Worm (Caenorhabditis elegans): ENCODE results near the gene F13H8.1.

The F13H8.1 gene

ce11 chrII:6257220-6257877 lies 25.8 kb upstream of the F13H8.1 start:
- TF ChIP-seq W03F9.2 (tag; optimal IDR thresholded peaks at IDR 0.05) (no peak), dao-5 (tag; optimal IDR thresholded peaks at IDR 0.05) (no peak), him-1 (tag; optimal IDR thresholded peaks at IDR 0.05) (no peak)

- no peak for TF ChIP-seq dao-5 (tag; optimal IDR thresholded peaks at IDR 0.05)
- TF ChIP-seq him-1 (tag; optimal IDR thresholded peaks at IDR 0.05), result no peak
- TF ChIP-seq W03F9.2 (tag; optimal IDR thresholded peaks at IDR 0.05), result no peak
These were observed 23.3 kb upstream of the F13H8.1 start, which contains the start of gene F13H8.11 for ce11 chrII:6259867-6260266. TSS of gene F13H8.11 (minus strand) at chrII:6260021.

DNA sequence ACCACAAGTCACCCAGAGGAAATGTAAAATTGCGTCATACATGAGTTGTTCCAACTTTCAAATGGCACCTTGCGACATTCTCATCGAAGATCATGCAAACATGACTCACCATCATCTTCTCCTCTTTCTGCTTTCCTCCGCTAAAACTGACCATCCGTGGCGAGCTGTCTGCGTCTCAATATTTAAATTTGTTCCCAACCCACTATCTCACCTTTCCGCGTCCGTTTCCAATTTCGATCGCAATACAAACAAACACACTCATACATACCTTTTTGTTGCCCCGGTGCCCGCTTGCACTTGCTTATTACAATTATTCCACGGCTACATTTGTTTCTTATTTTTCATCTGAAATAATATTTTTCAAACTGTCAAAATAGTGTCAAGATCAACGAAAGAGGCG lies 22.5 kb upstream of the F13H8.1 start, which contains the start of gene nmgp-1:
TSS of gene nmgp-1 (plus strand) at position 174 of the 400 bp plus-strand sequence.
- TF ChIP-seq him-1 (tag; optimal IDR thresholded peaks at IDR 0.05) (no peak), dao-5 (tag; optimal IDR thresholded peaks at IDR 0.05) (no peak)

DNA sequence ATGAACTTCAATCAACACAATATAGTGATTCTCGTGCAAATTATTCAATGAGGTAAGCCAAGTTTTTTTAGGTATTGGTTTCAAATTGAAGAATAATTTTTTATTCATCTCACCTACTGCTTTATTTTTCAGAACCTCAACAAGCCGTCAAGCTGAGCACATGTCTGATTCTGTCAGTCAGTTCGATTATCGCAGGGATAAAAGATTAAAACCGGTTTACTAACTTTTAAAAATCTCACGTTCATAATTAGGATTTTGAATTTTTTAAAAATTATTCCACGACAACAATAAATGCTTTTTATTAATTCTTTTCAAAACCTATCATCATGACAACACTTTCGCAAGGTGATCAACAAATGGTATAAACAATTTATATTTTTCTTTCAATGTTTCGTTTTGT lies 21.0 kb upstream of the F13H8.1 start, which contains the start of gene F13H8.12:
TSS of gene F13H8.12 (plus strand) at position 301 of the 400 bp plus-strand sequence.
- no peak for TF ChIP-seq W03F9.2 (tag; optimal IDR thresholded peaks at IDR 0.05)
- TF ChIP-seq dao-5 (tag; optimal IDR thresholded peaks at IDR 0.05), result no peak
- no peak for TF ChIP-seq him-1 (tag; optimal IDR thresholded peaks at IDR 0.05)

- no peak for TF ChIP-seq him-1 (tag; optimal IDR thresholded peaks at IDR 0.05)
These were observed 19.5 kb upstream of the F13H8.1 start, which contains the start of gene F13H8.3 for ce11 chrII:6263685-6264084. TSS of gene F13H8.3 (plus strand) at chrII:6263985.

DNA sequence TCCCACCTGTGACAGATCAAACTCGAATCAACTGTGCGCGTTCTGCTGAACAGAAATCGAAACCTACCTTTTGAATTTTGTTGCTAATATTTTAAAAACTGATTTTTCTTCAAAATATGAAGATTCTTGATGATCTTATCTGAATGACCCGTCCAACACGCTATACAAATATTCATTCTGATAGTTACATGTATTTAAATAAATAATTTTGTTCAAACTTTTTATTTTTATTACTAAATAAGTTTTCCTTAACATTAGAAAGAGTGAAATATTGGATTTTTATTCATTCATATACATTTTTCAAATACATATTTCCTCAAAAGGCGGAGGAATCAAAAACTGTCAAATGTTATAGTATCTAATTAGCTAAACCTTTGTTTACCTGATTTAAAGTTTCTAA lies 15.2 kb upstream of the F13H8.1 start, which contains the start of gene F13H8.8:
TSS of gene F13H8.8 (minus strand) at position 101 of the 400 bp plus-strand sequence.
- TF ChIP-seq him-1 (tag; optimal IDR thresholded peaks at IDR 0.05) (no peak), dao-5 (tag; optimal IDR thresholded peaks at IDR 0.05) (no peak), W03F9.2 (tag; optimal IDR thresholded peaks at IDR 0.05) (no peak)

- peak; percentile 29 for TF ChIP-seq W03F9.2 (tag; optimal IDR thresholded peaks at IDR 0.05)
- TF ChIP-seq him-1 (tag; optimal IDR thresholded peaks at IDR 0.05), result no peak
These were observed 13.3 kb upstream of the F13H8.1 start, which contains the start of gene F13H8.2 for ce11 chrII:6269805-6270414. TSS of gene F13H8.2 (plus strand) at chrII:6270364.

DNA sequence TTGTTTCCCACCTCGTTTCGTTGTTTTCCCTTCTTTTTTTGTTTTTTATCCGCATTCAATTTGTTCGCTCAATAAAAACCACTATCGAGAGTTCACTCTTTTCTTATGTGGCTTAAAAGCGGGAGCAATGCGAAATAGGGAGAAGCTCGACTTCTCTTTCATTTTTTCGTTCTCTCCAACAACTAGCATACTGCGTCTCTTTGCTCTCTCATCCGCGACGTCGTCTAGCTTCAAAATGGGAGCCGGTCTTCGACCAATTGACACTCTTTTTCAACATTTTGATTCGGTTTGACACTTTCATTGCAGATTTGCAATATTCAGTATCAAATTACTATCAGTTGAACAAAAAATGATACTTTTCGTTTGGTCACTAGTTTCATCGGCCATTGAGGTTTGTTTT lies 9.3 kb upstream of the F13H8.1 start, which contains the start of gene bpl-1:
TSS of gene bpl-1 (plus strand) at position 301 of the 400 bp plus-strand sequence.
- TF ChIP-seq dao-5 (tag; optimal IDR thresholded peaks at IDR 0.05), result no peak
- TF ChIP-seq W03F9.2 (tag; optimal IDR thresholded peaks at IDR 0.05), result no peak
- no peak for TF ChIP-seq him-1 (tag; optimal IDR thresholded peaks at IDR 0.05)

- TF ChIP-seq W03F9.2 (tag; optimal IDR thresholded peaks at IDR 0.05) (no peak), dao-5 (tag; optimal IDR thresholded peaks at IDR 0.05) (no peak), him-1 (tag; optimal IDR thresholded peaks at IDR 0.05) (no peak)
These were observed 2.2 kb upstream of the F13H8.1 start, which contains the start of gene scly-1 for ce11 chrII:6281002-6281401. TSS of gene scly-1 (minus strand) at chrII:6281102.

DNA sequence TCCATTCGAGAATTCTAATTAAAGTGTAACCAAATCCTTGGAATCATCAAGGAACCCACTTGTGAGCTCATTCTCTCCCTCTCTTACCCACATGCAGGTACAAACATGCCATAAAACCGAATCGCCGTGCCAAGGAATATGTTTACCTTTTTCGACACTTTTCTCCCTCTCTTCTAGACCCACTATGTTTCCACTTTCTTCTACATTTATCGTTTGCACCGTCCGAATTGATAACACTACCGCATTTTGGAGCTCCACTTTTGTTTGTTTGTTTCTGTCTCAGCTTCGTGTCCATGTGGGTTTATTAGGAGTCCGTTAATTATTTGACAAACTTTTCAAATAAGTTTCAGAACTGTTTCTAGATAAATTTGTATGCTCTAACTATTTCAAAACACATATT lies 1.3 kb upstream of the F13H8.1 start:
- no peak for TF ChIP-seq him-1 (tag; optimal IDR thresholded peaks at IDR 0.05)
- no peak for TF ChIP-seq dao-5 (tag; optimal IDR thresholded peaks at IDR 0.05)
- TF ChIP-seq W03F9.2 (tag; optimal IDR thresholded peaks at IDR 0.05), result no peak

DNA sequence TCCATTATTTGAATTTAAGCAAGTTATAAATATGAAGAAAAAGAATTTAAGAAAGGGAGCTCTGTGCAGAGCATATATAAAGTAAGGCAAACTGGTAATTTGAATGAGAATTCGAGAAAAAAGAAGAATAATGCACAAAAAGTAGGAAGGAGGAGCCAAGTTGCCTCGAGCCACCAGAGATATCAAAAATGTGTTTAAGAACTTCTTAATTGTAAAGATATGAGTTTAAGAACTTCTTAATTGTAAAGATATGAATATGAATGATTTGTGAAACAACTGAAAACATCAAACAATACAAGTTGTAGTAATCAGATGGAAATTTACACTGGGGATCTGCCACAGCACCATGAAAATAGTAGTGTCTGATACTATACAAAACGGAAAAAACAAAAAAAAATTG lies 3.7 kb downstream of the F13H8.1 start, which contains the start of gene F13H8.6:
TSS of gene F13H8.6 (minus strand) at position 101 of the 400 bp plus-strand sequence.
- TF ChIP-seq dao-5 (tag; optimal IDR thresholded peaks at IDR 0.05) (no peak), W03F9.2 (tag; optimal IDR thresholded peaks at IDR 0.05) (no peak), him-1 (tag; optimal IDR thresholded peaks at IDR 0.05) (no peak)

ce11 chrII:6288104-6288503 lies 4.9 kb downstream of the F13H8.1 start:
- TF ChIP-seq W03F9.2 (tag; optimal IDR thresholded peaks at IDR 0.05) (no peak), him-1 (tag; optimal IDR thresholded peaks at IDR 0.05) (no peak), dao-5 (tag; optimal IDR thresholded peaks at IDR 0.05) (no peak)

ce11 chrII:6290047-6290582 lies 6.9 kb downstream of the F13H8.1 start, which contains the start of gene upb-1:
TSS of gene upb-1 (minus strand) at chrII:6290097.
- no peak for TF ChIP-seq dao-5 (tag; optimal IDR thresholded peaks at IDR 0.05)
- no peak for TF ChIP-seq him-1 (tag; optimal IDR thresholded peaks at IDR 0.05)
- no peak for TF ChIP-seq W03F9.2 (tag; optimal IDR thresholded peaks at IDR 0.05)

ce11 chrII:6292527-6292926 lies 9.3 kb downstream of the F13H8.1 start, which contains the start of gene nyn-3:
TSS of gene nyn-3 (minus strand) at chrII:6292627.
- TF ChIP-seq W03F9.2 (tag; optimal IDR thresholded peaks at IDR 0.05), result no peak
- TF ChIP-seq him-1 (tag; optimal IDR thresholded peaks at IDR 0.05), result no peak
- TF ChIP-seq dao-5 (tag; optimal IDR thresholded peaks at IDR 0.05), result no peak
